Worm (Caenorhabditis elegans) whole organism, mixed stage, embryonic: ENCODE measurements around the gene toca-2.
"Not testable (repeated sequence)": the region's sequence is repeated elsewhere in the genome, so short reads cannot be mapped to it uniquely, and the experiment has no call there.

Source experiments
- M03D4.4 ChIP-seq: sonication (generic microtip); optimal IDR thresholded peaks from 2 replicates; lab custom pipeline; 2017; ENCODE audit warnings: mild to moderate bottlenecking, missing genetic modification characterization, missing compliant biosample characterization
- bed-3 ChIP-seq: fragments of 200-800 bp; sonication (Bioruptor generic); optimal IDR thresholded peaks from 3 replicates; lab custom pipeline; 2018; ENCODE audit warnings: mild to moderate bottlenecking, missing genetic modification characterization, moderate library complexity, missing compliant biosample characterization
- blmp-1 ChIP-seq: fragments of 150-350 bp; optimal IDR thresholded peaks from 2 replicates; lab custom pipeline; 2014; ENCODE audit warnings: missing biosample characterization, missing genetic modification characterization
- ceh-39 ChIP-seq: fragments of 150-350 bp; optimal IDR thresholded peaks from 2 replicates; lab custom pipeline; 2014; ENCODE audit warnings: missing biosample characterization, missing genetic modification characterization
- ceh-43 ChIP-seq: fragments of 200-800 bp; sonication (Bioruptor generic); optimal IDR thresholded peaks from 2 replicates; lab custom pipeline; 2018; ENCODE audit warnings: mild to moderate bottlenecking, missing genetic modification characterization, moderate library complexity, missing compliant biosample characterization
- ceh-83 ChIP-seq: fragments of 200-800 bp; sonication (Bioruptor generic); optimal IDR thresholded peaks from 2 replicates; lab custom pipeline; 2018; ENCODE audit warnings: mild to moderate bottlenecking, missing genetic modification characterization, missing compliant biosample characterization
- ces-1 ChIP-seq: fragments of 150-350 bp; optimal IDR thresholded peaks from 2 replicates; lab custom pipeline; 2014; ENCODE audit warnings: missing biosample characterization, missing genetic modification reagents, missing genetic modification characterization
- cnd-1 ChIP-seq: fragments of 200-800 bp; sonication (Bioruptor generic); optimal IDR thresholded peaks from 2 replicates; lab custom pipeline; 2018; ENCODE audit warnings: mild to moderate bottlenecking, missing genetic modification characterization, missing compliant biosample characterization
- elt-1 ChIP-seq: sonication (generic microtip); optimal IDR thresholded peaks from 2 replicates; lab custom pipeline; 2017; ENCODE audit warnings: missing genetic modification characterization, mild to moderate bottlenecking, missing compliant biosample characterization, antibody characterized with exemption, moderate library complexity, borderline replicate concordance; ENCODE audit not compliant: insufficient read depth
- elt-3 ChIP-seq: fragments of 150-350 bp; optimal IDR thresholded peaks from 2 replicates; lab custom pipeline; 2014; ENCODE audit warnings: missing biosample characterization, missing genetic modification characterization
- flh-1 ChIP-seq: fragments of 200-800 bp; sonication (Bioruptor generic); optimal IDR thresholded peaks from 2 replicates; lab custom pipeline; 2018; ENCODE audit warnings: mild to moderate bottlenecking, missing genetic modification characterization, moderate library complexity, missing compliant biosample characterization
- hlh-1 ChIP-seq: fragments of 150-350 bp; optimal IDR thresholded peaks from 2 replicates; lab custom pipeline; 2014; ENCODE audit warnings: missing biosample characterization, missing genetic modification reagents, missing genetic modification characterization
- lin-13 ChIP-seq: fragments of 150-350 bp; optimal IDR thresholded peaks from 2 replicates; lab custom pipeline; 2014; ENCODE audit warnings: missing biosample characterization, missing genetic modification characterization
- lin-32 ChIP-seq: fragments of 200-800 bp; sonication (Bioruptor generic); optimal IDR thresholded peaks from 2 replicates; lab custom pipeline; 2018; ENCODE audit warnings: mild to moderate bottlenecking, missing genetic modification characterization, missing compliant biosample characterization
- lsy-2 ChIP-seq: fragments of 150-350 bp; optimal IDR thresholded peaks from 2 replicates; lab custom pipeline; 2014; ENCODE audit warnings: missing biosample characterization, missing genetic modification characterization
- mab-5 ChIP-seq: fragments of 150-350 bp; optimal IDR thresholded peaks from 2 replicates; lab custom pipeline; 2014; ENCODE audit warnings: missing biosample characterization, missing genetic modification characterization
- mep-1 ChIP-seq: fragments of 150-350 bp; optimal IDR thresholded peaks from 2 replicates; lab custom pipeline; 2017; ENCODE audit warnings: missing biosample characterization, missing genetic modification reagents, missing genetic modification characterization, inconsistent platforms
- mls-2 ChIP-seq: sonication (generic microtip); optimal IDR thresholded peaks from 2 replicates; lab custom pipeline; 2016; ENCODE audit warnings: mild to moderate bottlenecking, missing genetic modification characterization, moderate library complexity, missing compliant biosample characterization
- nhr-12 ChIP-seq: fragments of 150-350 bp; optimal IDR thresholded peaks from 2 replicates; lab custom pipeline; 2014; ENCODE audit warnings: missing biosample characterization, missing genetic modification characterization
- nhr-2 ChIP-seq: fragments of 150-350 bp; optimal IDR thresholded peaks from 2 replicates; lab custom pipeline; 2014; ENCODE audit warnings: missing biosample characterization, missing genetic modification characterization
- nhr-237 ChIP-seq: fragments of 150-350 bp; optimal IDR thresholded peaks from 2 replicates; lab custom pipeline; 2014; ENCODE audit warnings: missing biosample characterization, missing genetic modification characterization
- nhr-28 ChIP-seq: fragments of 150-350 bp; optimal IDR thresholded peaks from 2 replicates; lab custom pipeline; 2014; ENCODE audit warnings: missing biosample characterization, missing genetic modification characterization
- nhr-76 ChIP-seq: sonication (generic microtip); optimal IDR thresholded peaks from 2 replicates; lab custom pipeline; 2017; ENCODE audit warnings: missing biosample characterization, missing genetic modification characterization
- pha-4 ChIP-seq: fragments of 150-350 bp; optimal IDR thresholded peaks from 2 replicates; lab custom pipeline; 2018; ENCODE audit warnings: missing biosample characterization, missing genetic modification reagents, missing genetic modification characterization
- snpc-4 ChIP-seq: fragments of 150-350 bp; optimal IDR thresholded peaks from 2 replicates; lab custom pipeline; 2014; ENCODE audit warnings: missing biosample characterization, missing genetic modification characterization
- sptf-1 ChIP-seq: sonication (generic microtip); optimal IDR thresholded peaks from 2 replicates; lab custom pipeline; 2017; ENCODE audit warnings: mild to moderate bottlenecking, missing genetic modification characterization, moderate library complexity, missing compliant biosample characterization
- tbx-8 ChIP-seq: fragments of 200-800 bp; sonication (Bioruptor generic); optimal IDR thresholded peaks from 2 replicates; lab custom pipeline; 2018; ENCODE audit warnings: mild to moderate bottlenecking, missing genetic modification characterization, moderate library complexity, missing compliant biosample characterization
- unc-39 ChIP-seq: fragments of 150-350 bp; optimal IDR thresholded peaks from 2 replicates; lab custom pipeline; 2014; ENCODE audit warnings: missing biosample characterization, missing genetic modification characterization
- unc-62 ChIP-seq: fragments of 150-350 bp; optimal IDR thresholded peaks from 2 replicates; lab custom pipeline; 2014; ENCODE audit warnings: missing biosample characterization, missing genetic modification reagents, missing genetic modification characterization
- zip-8 ChIP-seq: fragments of 150-350 bp; optimal IDR thresholded peaks from 2 replicates; lab custom pipeline; 2014; ENCODE audit warnings: missing biosample characterization, missing genetic modification characterization
- ztf-11 ChIP-seq: fragments of 150-350 bp; optimal IDR thresholded peaks from 2 replicates; lab custom pipeline; 2014; ENCODE audit warnings: missing biosample characterization, missing genetic modification characterization

Gene toca-2

DNA sequence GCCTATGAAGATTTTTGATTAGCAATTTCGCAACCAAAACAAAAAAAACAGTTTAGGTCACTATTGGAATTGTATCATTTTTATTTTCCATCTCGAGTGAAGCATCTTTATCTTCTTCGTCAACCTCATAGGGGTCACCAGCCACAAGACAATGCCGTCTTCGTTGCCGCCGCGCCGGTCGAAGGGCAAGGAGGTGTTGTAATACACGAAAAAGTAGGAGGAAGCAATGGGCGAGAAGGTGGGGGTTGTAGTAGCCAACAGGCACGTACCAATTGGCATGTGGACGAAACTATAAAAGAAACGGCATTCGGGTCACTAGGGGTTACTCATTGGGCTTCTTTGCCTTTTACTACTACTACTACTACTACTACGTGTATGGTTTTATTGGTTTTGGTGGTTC lies 13.7 kb upstream of the toca-2 start:
- TF ChIP-seq cnd-1: no peak
- TF ChIP-seq lin-32: no peak
- no peak for TF ChIP-seq nhr-28
- TF ChIP-seq nhr-237 (tag; lab: Kevin White, UChicago): no peak
- no peak for TF ChIP-seq M03D4.4
- no peak for TF ChIP-seq blmp-1
- no peak for TF ChIP-seq sptf-1 (tag; lab: Kevin White, UChicago)
- TF ChIP-seq ztf-11 (tag; lab: Kevin White, UChicago): no peak

DNA sequence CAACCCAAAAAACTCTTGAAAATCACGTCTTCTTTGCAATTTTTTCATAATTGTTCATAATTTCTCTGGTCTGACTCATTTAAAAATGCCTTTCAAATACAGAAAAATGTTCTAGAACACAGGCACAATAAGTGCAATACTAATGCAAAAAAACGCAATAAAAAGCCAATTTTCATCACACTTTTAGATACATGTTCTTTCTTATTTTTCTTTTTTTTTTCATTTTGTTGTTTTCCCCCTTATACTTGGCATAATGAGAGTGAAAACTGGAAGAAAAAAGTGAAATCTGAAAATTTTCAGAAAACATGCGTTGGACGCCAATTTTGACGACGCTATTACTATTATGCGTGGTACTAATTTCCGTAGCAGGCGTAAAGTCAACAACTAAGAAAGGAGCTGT lies 11.8 kb upstream of the toca-2 start, which contains the start of gene tyr-2:
TSS of gene tyr-2 (plus strand) at position 301 of the 400 bp plus-strand sequence.
- TF ChIP-seq lin-32 (no peak), tbx-8 (GFP tag; lab: Kevin White, UChicago) (no peak), elt-1 (no peak), pha-4 (no peak), snpc-4 (tag; lab: Kevin White, UChicago) (no peak), unc-62 (GFP tag; lab: Kevin White, UChicago) (no peak), unc-39 (no peak), hlh-1 (no peak), nhr-2 (tag; lab: Kevin White, UChicago) (no peak), cnd-1 (no peak), nhr-28 (no peak)

DNA sequence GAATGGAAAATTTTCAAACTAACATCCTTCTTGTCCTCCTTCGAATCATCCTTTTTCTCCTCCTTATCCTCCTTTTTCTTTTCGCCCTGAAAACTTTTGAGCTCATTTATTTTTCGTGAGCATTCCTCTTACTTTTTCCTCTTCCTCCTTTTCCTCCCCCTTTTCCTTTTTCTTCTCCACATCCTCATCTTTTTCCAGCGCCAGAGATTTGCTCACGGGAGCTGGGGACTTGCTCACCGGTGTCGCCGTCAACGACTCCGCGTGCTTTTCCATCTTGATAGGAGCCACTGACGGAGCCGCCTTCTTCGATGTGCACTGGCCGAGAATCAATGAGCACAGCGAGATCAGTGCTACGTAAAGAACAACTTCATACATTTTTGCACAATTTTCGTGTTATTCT lies 7.4 kb upstream of the toca-2 start, which contains the start of gene K08E3.2:
TSS of gene K08E3.2 (minus strand) at position 375 of the 400 bp plus-strand sequence.
- no peak for TF ChIP-seq sptf-1 (tag; lab: Kevin White, UChicago)
- TF ChIP-seq mab-5: no peak
- no peak for TF ChIP-seq unc-62 (GFP tag; lab: Kevin White, UChicago)
- TF ChIP-seq elt-3 (tag; lab: Kevin White, UChicago): no peak
- no peak for TF ChIP-seq ces-1
- no peak for TF ChIP-seq mls-2 (tag; lab: Kevin White, UChicago)
- TF ChIP-seq pha-4: no peak
- TF ChIP-seq elt-1: no peak
- TF ChIP-seq bed-3 (GFP tag; lab: Kevin White, UChicago): no peak
- no peak for TF ChIP-seq lsy-2 (tag; lab: Kevin White, UChicago)
- no peak for TF ChIP-seq ztf-11 (tag; lab: Kevin White, UChicago)
- TF ChIP-seq nhr-237 (tag; lab: Kevin White, UChicago): no peak
- TF ChIP-seq nhr-12: no peak
- no peak for TF ChIP-seq lin-13 (tag; lab: Kevin White, UChicago)
- no peak for TF ChIP-seq cnd-1
- TF ChIP-seq nhr-28: no peak
- no peak for TF ChIP-seq lin-32
- no peak for TF ChIP-seq zip-8 (tag; lab: Kevin White, UChicago)

- TF ChIP-seq nhr-12; ceh-43 (GFP tag; lab: Kevin White, UChicago); bed-3 (GFP tag; lab: Kevin White, UChicago): not testable (repeated sequence)
- TF ChIP-seq, all 35 proteins: peak for 0; not testable (repeated sequence) for 35
Observed at ce11 chrIII:13751144-13751543, 4.6 kb upstream of the toca-2 start, which contains the start of gene mlc-7. mlc-7 (plus strand) TSS chrIII:13751444.

DNA sequence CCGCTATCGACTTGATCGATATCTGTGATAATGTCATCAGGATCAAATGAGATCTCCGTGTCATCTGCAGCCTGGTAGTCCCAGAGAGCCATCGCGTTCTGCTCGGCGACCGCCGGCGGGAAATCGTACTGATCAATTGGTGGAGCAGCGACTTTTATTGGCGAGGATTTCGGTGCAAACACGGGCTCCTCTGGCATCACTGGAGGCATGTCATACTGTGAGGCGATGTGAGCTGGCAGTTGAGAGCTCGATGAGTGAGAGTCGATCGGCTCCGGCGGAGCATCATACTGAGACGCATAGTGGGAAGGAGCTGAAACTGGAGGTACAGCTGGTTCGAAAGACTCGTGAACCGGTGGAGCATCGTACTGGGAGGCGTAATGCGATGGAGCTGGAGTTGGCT lies 4.0 kb downstream of the toca-2 start:
- TF ChIP-seq nhr-237 (tag; lab: Kevin White, UChicago) (no peak), ceh-43 (GFP tag; lab: Kevin White, UChicago) (no peak), nhr-12 (no peak), blmp-1 (no peak), flh-1 (GFP tag; lab: Kevin White, UChicago) (no peak), ceh-39 (tag; lab: Kevin White, UChicago) (no peak), lin-13 (tag; lab: Kevin White, UChicago) (no peak), ces-1 (no peak), pha-4 (no peak), unc-39 (no peak), nhr-28 (no peak), mep-1 (tag; lab: Kevin White, UChicago) (no peak), mab-5 (no peak), ceh-83 (no peak), bed-3 (GFP tag; lab: Kevin White, UChicago) (no peak), elt-3 (tag; lab: Kevin White, UChicago) (no peak)

ce11 chrIII:13761022-13761421 lies 5.3 kb downstream of the toca-2 start:
- TF ChIP-seq ztf-11 (tag; lab: Kevin White, UChicago) (no peak), pha-4 (no peak), cnd-1 (no peak), nhr-76 (tag; lab: Kevin White, UChicago) (no peak), mep-1 (tag; lab: Kevin White, UChicago) (no peak), unc-62 (GFP tag; lab: Kevin White, UChicago) (no peak)
- TF ChIP-seq, all 35 proteins: peak for 0
